Worm (Caenorhabditis elegans): ENCODE measurements around the gene sri-45.

DNA sequence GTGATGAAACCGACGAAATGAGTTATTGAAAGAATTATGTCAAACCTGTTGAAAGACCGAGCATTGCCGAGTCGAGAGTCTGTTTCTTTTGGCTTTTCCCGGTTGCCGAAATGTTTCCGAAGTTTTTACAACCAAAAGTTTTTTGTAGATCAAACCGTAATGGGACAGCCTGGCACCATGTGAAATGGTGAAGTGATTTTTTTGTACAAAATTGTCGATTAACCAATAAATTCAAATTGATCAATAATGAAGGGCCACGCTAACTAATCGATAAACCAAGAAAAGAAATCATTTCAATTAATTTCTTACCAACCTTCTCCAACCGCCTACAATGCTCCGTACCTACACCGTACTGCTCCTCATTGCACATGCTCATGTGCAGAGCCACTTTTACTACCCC, 30.0 kb upstream of the sri-45 start, which contains the start of gene T02H6.3:
- TF ChIP-seq ama-1 (optimal IDR thresholded peaks at IDR 0.05) = no peak
- no peak for TF ChIP-seq flt-1 (GFP tag; IDR thresholded peaks at IDR 0.05)
- no peak for TF ChIP-seq scrt-1 (GFP tag; IDR thresholded peaks at IDR 0.05)
- no peak for TF ChIP-seq ets-7 (tag; optimal IDR thresholded peaks at IDR 0.05)
- no peak for TF ChIP-seq hmbx-1 (tag; optimal IDR thresholded peaks at IDR 0.05)
- TF ChIP-seq sea-1 (GFP tag; conservative IDR thresholded peaks at IDR 0.05) = no peak
- TF ChIP-seq tbx-11 (GFP tag; IDR thresholded peaks at IDR 0.05) = no peak
- no peak for TF ChIP-seq pes-1 (GFP tag; IDR thresholded peaks at IDR 0.05)
- TF ChIP-seq ceh-36 (tag; optimal IDR thresholded peaks at IDR 0.05) = no peak
- TF ChIP-seq ceh-13 (GFP tag; optimal IDR thresholded peaks at IDR 0.05) = no peak
- TF ChIP-seq tbx-37 (GFP tag; conservative IDR thresholded peaks at IDR 0.05) = no peak
- no peak for TF ChIP-seq aly-1 (tag; optimal IDR thresholded peaks at IDR 0.05)
- no peak for TF ChIP-seq hnd-1 (tag; optimal IDR thresholded peaks at IDR 0.05)
- TF ChIP-seq hmg-4 (GFP tag; optimal IDR thresholded peaks at IDR 0.05) = no peak
